Worm (Caenorhabditis elegans) whole organism, L3 larva: Measurements from ENCODE around the gene srj-4.

Experiments used
- ZK546.5 ChIP-seq: sonication (generic microtip); optimal IDR thresholded peaks from 2 replicates; lab custom pipeline; 2017; ENCODE audit warnings: missing biosample characterization, missing genetic modification characterization
- aly-2 ChIP-seq: fragments of 150-350 bp; optimal IDR thresholded peaks from 2 replicates; lab custom pipeline; 2014; ENCODE audit warnings: missing biosample characterization, missing genetic modification characterization
- ama-1 ChIP-seq: fragments of 150-350 bp; optimal IDR thresholded peaks from 2 replicates; lab custom pipeline; 2018
- ceh-16 ChIP-seq: sonication (generic microtip); optimal IDR thresholded peaks from 2 replicates; lab custom pipeline; 2017; ENCODE audit warnings: missing biosample characterization, missing genetic modification characterization
- ceh-28 ChIP-seq: fragments of 150-350 bp; optimal IDR thresholded peaks from 2 replicates; lab custom pipeline; 2014; ENCODE audit warnings: missing biosample characterization, missing genetic modification reagents, missing genetic modification characterization
- ceh-82 ChIP-seq: fragments of 150-350 bp; optimal IDR thresholded peaks from 2 replicates; lab custom pipeline; 2014; ENCODE audit warnings: missing biosample characterization, missing genetic modification characterization
- ceh-9 ChIP-seq: sonication (generic microtip); optimal IDR thresholded peaks from 2 replicates; lab custom pipeline; 2018; ENCODE audit warnings: missing biosample characterization, missing genetic modification characterization
- egl-27 ChIP-seq: sonication (generic microtip); optimal IDR thresholded peaks from 4 replicates; lab custom pipeline; 2017; ENCODE audit warnings: missing biosample characterization, missing genetic modification reagents, missing genetic modification characterization
- elt-2 ChIP-seq: sonication (generic microtip); optimal IDR thresholded peaks from 2 replicates; lab custom pipeline; 2016; ENCODE audit warnings: missing genetic modification reagents, mild to moderate bottlenecking, missing genetic modification characterization, missing compliant biosample characterization
- elt-3 ChIP-seq, 3 experiments: fragments of 150-350 bp in 1 of 3; sonication (generic microtip) in 2 of 3; optimal IDR thresholded peaks; 2 replicates in 2 of 3; 4 replicates in 1 of 3; lab custom pipeline; 2014 to 2017; ENCODE audit warnings: missing biosample characterization in 3 of 3, missing genetic modification characterization in 3 of 3
- eor-1 ChIP-seq, 2 experiments: fragments of 150-350 bp; optimal IDR thresholded peaks; 2 replicates each; lab custom pipeline; 2014 to 2018; ENCODE audit warnings: missing biosample characterization in 2 of 2, missing genetic modification characterization in 2 of 2
- fkh-10 ChIP-seq: sonication (generic microtip); optimal IDR thresholded peaks from 2 replicates; lab custom pipeline; 2017; ENCODE audit warnings: missing biosample characterization, missing genetic modification reagents, missing genetic modification characterization
- fos-1 ChIP-seq: fragments of 150-350 bp; optimal IDR thresholded peaks from 2 replicates; lab custom pipeline; 2014; ENCODE audit warnings: missing biosample characterization, missing genetic modification characterization
- hmg-11 ChIP-seq: sonication (generic microtip); optimal IDR thresholded peaks from 2 replicates; lab custom pipeline; 2016; ENCODE audit warnings: missing genetic modification characterization, missing compliant biosample characterization
- lin-15B ChIP-seq: fragments of 150-350 bp; optimal IDR thresholded peaks from 2 replicates; lab custom pipeline; 2014; ENCODE audit warnings: missing biosample characterization, missing genetic modification characterization
- lin-39 ChIP-seq: fragments of 150-350 bp; optimal IDR thresholded peaks from 2 replicates; lab custom pipeline; 2018; ENCODE audit warnings: missing biosample characterization, missing genetic modification reagents, missing genetic modification characterization
- lsy-12 ChIP-seq: sonication (generic microtip); optimal IDR thresholded peaks from 2 replicates; lab custom pipeline; 2016; ENCODE audit warnings: mild to moderate bottlenecking, missing genetic modification characterization, missing compliant biosample characterization
- mml-1 ChIP-seq: fragments of 150-350 bp; sonication (generic microtip); optimal IDR thresholded peaks from 3 replicates; lab custom pipeline; 2014; ENCODE audit warnings: missing biosample characterization, missing genetic modification characterization
- nhr-11 ChIP-seq: fragments of 150-350 bp; optimal IDR thresholded peaks from 2 replicates; lab custom pipeline; 2014; ENCODE audit warnings: missing biosample characterization, missing genetic modification characterization
- nhr-12 ChIP-seq: fragments of 150-350 bp; optimal IDR thresholded peaks from 2 replicates; lab custom pipeline; 2014; ENCODE audit warnings: missing biosample characterization, missing genetic modification characterization
- nhr-23 ChIP-seq: fragments of 150-350 bp; optimal IDR thresholded peaks from 2 replicates; lab custom pipeline; 2014; ENCODE audit warnings: missing biosample characterization, missing genetic modification reagents, missing genetic modification characterization
- nhr-237 ChIP-seq: fragments of 150-350 bp; optimal IDR thresholded peaks from 2 replicates; lab custom pipeline; 2014; ENCODE audit warnings: missing biosample characterization, missing genetic modification characterization
- nhr-25 ChIP-seq: sonication (generic microtip); optimal IDR thresholded peaks from 2 replicates; lab custom pipeline; 2017; ENCODE audit warnings: missing biosample characterization, missing genetic modification characterization
- nhr-28 ChIP-seq: fragments of 150-350 bp; optimal IDR thresholded peaks from 2 replicates; lab custom pipeline; 2014; ENCODE audit warnings: missing biosample characterization, missing genetic modification characterization
- nhr-43 ChIP-seq: sonication (generic microtip); optimal IDR thresholded peaks from 2 replicates; lab custom pipeline; 2016; ENCODE audit warnings: mild to moderate bottlenecking, missing genetic modification characterization, missing compliant biosample characterization; ENCODE audit not compliant: poor library complexity, severe bottlenecking
- nhr-67 ChIP-seq: fragments of 150-350 bp; optimal IDR thresholded peaks from 2 replicates; lab custom pipeline; 2014; ENCODE audit warnings: missing biosample characterization, missing genetic modification characterization
- nhr-77 ChIP-seq: fragments of 150-350 bp; optimal IDR thresholded peaks from 2 replicates; lab custom pipeline; 2014; ENCODE audit warnings: missing biosample characterization, missing genetic modification characterization
- pha-4 ChIP-seq: fragments of 150-350 bp; optimal IDR thresholded peaks from 2 replicates; lab custom pipeline; 2014; ENCODE audit warnings: missing biosample characterization, missing genetic modification reagents, missing genetic modification characterization
- sea-2 ChIP-seq: fragments of 150-350 bp; sonication (generic microtip); optimal IDR thresholded peaks from 4 replicates; lab custom pipeline; 2014; ENCODE audit warnings: missing biosample characterization, missing genetic modification reagents, missing genetic modification characterization
- skn-1 ChIP-seq: fragments of 150-350 bp; optimal IDR thresholded peaks from 2 replicates; lab custom pipeline; 2014; ENCODE audit warnings: missing biosample characterization, missing genetic modification characterization
- snpc-4 ChIP-seq: fragments of 150-350 bp; optimal IDR thresholded peaks from 2 replicates; lab custom pipeline; 2014; ENCODE audit warnings: missing biosample characterization, missing genetic modification characterization
- unc-39 ChIP-seq: sonication (generic microtip); optimal IDR thresholded peaks from 4 replicates; lab custom pipeline; 2017; ENCODE audit warnings: missing biosample characterization, missing genetic modification characterization
- unc-62 ChIP-seq: fragments of 150-350 bp; sonication (generic microtip); optimal IDR thresholded peaks from 4 replicates; lab custom pipeline; 2014; ENCODE audit warnings: missing biosample characterization, missing genetic modification reagents, missing genetic modification characterization
- ztf-4 ChIP-seq: fragments of 150-350 bp; optimal IDR thresholded peaks from 2 replicates; lab custom pipeline; 2014; ENCODE audit warnings: missing biosample characterization, missing genetic modification characterization

Gene srj-4

DNA sequence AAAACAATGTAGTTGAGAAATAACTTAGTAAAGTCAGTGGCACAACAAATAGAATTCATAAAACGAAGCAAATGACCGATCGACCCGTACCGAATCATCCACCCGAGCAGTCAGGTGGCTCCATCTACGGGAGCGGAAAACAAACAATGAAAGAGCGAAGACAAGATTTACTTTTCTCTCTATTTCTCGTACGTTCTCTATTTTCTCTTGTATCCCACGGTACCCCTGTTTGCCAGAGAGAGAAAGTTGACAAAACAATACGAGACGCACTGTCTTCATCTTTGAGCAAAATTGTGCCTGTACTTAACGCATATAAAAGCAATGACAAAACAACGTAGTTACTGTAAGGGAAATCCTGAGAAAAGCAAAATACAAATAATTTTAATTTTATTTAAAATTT lies 33.7 kb downstream of the srj-4 start:
- TF ChIP-seq pha-4 (tag; lab: Kevin White, UChicago) = peak; percentile 89
- no peak for TF ChIP-seq nhr-43 (tag; lab: Kevin White, UChicago)

DNA sequence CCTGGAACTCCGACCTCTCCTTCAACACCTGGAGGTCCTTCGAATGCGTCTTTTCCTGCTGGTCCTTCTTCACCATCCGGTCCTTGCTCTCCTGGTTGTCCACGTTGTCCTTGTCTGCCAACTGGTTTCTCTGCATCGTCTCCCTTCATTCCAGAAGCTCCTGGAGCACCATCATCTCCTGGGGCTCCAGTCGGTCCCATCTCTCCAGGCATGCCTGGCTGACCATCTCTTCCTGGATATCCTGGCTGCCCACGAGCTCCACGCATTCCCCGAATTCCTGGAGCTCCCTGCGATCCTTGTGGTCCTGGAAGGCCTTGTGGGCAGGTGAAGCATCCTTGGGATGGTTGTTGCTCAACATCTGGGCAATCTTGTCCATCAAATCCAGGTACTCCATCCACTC lies 34.7 kb downstream of the srj-4 start:
- no peak for TF ChIP-seq nhr-77 (tag; lab: Kevin White, UChicago)
- no peak for TF ChIP-seq nhr-25 (tag; lab: Kevin White, UChicago)
- TF ChIP-seq aly-2 (tag; lab: Kevin White, UChicago) = no peak
- no peak for TF ChIP-seq nhr-237 (tag; lab: Kevin White, UChicago)

DNA sequence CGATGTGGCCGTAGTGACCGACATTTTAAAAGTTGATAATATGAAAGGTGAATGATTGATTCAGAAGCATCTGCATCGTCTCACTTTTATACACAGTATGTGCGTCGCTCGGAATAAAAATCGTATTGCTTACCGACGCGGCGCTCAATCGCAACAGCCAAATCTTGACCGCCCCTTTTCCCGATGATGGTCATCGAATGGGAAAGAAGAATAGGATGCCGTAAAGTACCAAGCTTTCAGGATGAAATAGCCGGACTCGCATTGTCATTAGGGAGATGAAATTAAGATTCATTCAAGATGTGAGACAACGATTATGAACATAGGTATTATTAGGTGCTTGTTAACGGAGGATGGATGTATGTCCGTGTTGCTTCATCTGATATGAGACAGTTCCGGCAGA lies 35.5 kb downstream of the srj-4 start, which contains the start of gene lon-3:
Gene lon-3, minus strand, starts transcription at position 101 of the 400 bp plus-strand sequence.
- TF ChIP-seq ceh-9 (tag; lab: Kevin White, UChicago) (no peak), ztf-4 (tag; lab: Kevin White, UChicago) (no peak), nhr-23 (tag; lab: Kevin White, UChicago) (no peak), nhr-28 (tag; lab: Kevin White, UChicago) (no peak), unc-62 (GFP tag; lab: Kevin White, UChicago) (no peak), fos-1 (tag; lab: Kevin White, UChicago) (no peak), lin-39 (no peak), lin-15B (tag; lab: Kevin White, UChicago) (no peak), fkh-10 (GFP tag; lab: Kevin White, UChicago) (no peak), eor-1 (tag; optimal IDR thresholded peaks at IDR 0.05; lab: Kevin White, UChicago) (no peak)

DNA sequence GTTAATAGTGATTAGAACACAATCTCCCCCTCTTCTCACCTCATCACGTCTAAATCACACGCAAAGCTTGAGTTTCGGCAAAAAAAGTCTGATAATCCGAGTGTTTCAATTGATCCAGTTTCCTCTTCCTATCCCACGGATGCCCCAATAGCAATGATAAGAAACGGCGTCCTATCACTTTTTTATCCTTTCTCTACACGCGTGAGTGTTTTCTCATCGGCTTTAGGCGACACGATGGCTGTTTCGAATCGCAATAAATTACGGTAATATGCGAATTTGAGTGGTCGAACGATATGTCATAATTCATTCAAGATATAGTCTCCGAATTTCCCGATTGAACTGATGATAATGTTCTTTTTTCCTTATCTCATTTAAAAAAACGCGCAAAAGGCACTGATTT lies 36.5 kb downstream of the srj-4 start:
- TF ChIP-seq nhr-28 (tag; lab: Kevin White, UChicago) (no peak), egl-27 (no peak), sea-2 (GFP tag; lab: Kevin White, UChicago) (no peak), nhr-67 (tag; lab: Kevin White, UChicago) (no peak), hmg-11 (tag; lab: Kevin White, UChicago) (no peak), ceh-82 (tag; lab: Kevin White, UChicago) (no peak), nhr-23 (tag; lab: Kevin White, UChicago) (peak; percentile 77), lsy-12 (no peak), nhr-12 (tag; lab: Kevin White, UChicago) (no peak), snpc-4 (no peak), skn-1 (no peak), ZK546.5 (no peak), eor-1 (tag; optimal IDR thresholded peaks at IDR 0.05; lab: Kevin White, UChicago) (no peak), ceh-16 (tag; lab: Kevin White, UChicago) (no peak), elt-3 (tag; optimal IDR thresholded peaks at IDR 0.05; lab: Kevin White, UChicago) (peak in 1 of 3 experiments; percentile 55), nhr-77 (tag; lab: Kevin White, UChicago) (no peak), mml-1 (tag; lab: Kevin White, UChicago) (no peak), nhr-25 (tag; lab: Kevin White, UChicago) (peak; percentile 16), fos-1 (tag; lab: Kevin White, UChicago) (no peak), fkh-10 (GFP tag; lab: Kevin White, UChicago) (no peak), unc-39 (no peak), unc-62 (GFP tag; lab: Kevin White, UChicago) (no peak), nhr-43 (tag; lab: Kevin White, UChicago) (peak; percentile 82)
- TF ChIP-seq, all 47 proteins: peak for 4

DNA sequence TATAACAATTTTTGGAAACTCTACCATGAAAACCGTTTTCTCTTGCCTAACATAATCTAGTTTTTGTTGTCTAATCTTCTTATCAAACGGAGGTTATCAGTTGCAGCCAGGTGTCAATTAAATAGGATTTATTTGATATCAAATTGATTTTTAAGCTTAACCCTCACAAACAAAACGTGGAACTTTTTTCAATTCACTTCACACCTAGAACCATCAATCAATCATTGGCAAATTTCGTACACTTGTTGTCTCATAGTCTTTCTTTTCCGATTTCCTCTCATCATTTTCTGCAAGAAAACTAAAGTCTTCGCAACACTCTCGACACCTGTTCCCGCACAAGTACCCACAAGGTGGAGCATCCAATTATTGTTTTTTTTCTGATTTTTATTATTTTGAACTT lies 45.7 kb downstream of the srj-4 start:
- TF ChIP-seq unc-62 (GFP tag; lab: Kevin White, UChicago) = no peak
- no peak for TF ChIP-seq ceh-16 (tag; lab: Kevin White, UChicago)
- TF ChIP-seq elt-2 (tag; lab: Kevin White, UChicago) = peak; percentile 44
- no peak for TF ChIP-seq nhr-11 (tag; lab: Kevin White, UChicago)
- no peak for TF ChIP-seq ama-1 (lab: Kevin White, UChicago)
- TF ChIP-seq lsy-12 = no peak

DNA sequence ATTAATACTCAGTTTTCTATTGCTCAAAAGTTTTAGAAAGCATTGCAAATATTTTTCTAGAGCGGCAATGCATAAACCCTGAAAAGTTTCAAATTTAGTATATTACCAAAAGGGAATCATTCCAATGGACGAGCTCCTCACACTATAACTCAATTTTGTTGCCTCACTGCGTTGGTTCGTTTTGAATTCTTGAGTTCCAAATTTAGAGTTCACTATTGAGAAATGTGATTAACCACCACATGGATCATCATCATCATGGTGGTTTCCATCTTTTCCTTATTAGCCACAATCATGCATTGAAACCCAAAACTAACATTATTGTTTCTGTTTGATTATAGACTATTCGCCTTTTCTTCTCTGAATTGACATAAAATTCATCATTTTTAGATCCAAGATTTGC lies 46.9 kb downstream of the srj-4 start:
- TF ChIP-seq unc-39 (no peak), nhr-12 (tag; lab: Kevin White, UChicago) (no peak), ceh-28 (tag; lab: Kevin White, UChicago) (no peak), mml-1 (tag; lab: Kevin White, UChicago) (no peak), ztf-4 (tag; lab: Kevin White, UChicago) (no peak)
